Worm (Caenorhabditis elegans): ENCODE measurements around the gene vha-20.

The vha-20 gene

ce11 chrX:14132677-14133076, 31.6 kb downstream of the vha-20 start:
- TF ChIP-seq mxl-1 (tag; optimal IDR thresholded peaks at IDR 0.05), result no peak
- no peak for TF ChIP-seq Y79H2A.3 (GFP tag; conservative IDR thresholded peaks at IDR 0.05)
- TF ChIP-seq lin-35 (GFP tag; optimal IDR thresholded peaks at IDR 0.05), result no peak
- TF ChIP-seq attf-3 (GFP tag; conservative IDR thresholded peaks at IDR 0.05), result no peak
- TF ChIP-seq pha-4 (tag; optimal IDR thresholded peaks at IDR 0.05), result no peak
- TF ChIP-seq mcd-1 (GFP tag; IDR thresholded peaks at IDR 0.05), result no peak

ce11 chrX:14131476-14131875, 32.8 kb downstream of the vha-20 start:
- TF ChIP-seq aptf-2 (GFP tag; conservative IDR thresholded peaks at IDR 0.05) (no peak), B0261.1 (tag; optimal IDR thresholded peaks at IDR 0.05) (no peak), tlf-1 (GFP tag; optimal IDR thresholded peaks at IDR 0.05) (no peak), C06A6.2 (GFP tag; conservative IDR thresholded peaks at IDR 0.05) (no peak), B0336.3 (GFP tag; IDR thresholded peaks at IDR 0.05) (no peak), cebp-1 (GFP tag; IDR thresholded peaks at IDR 0.05) (no peak), cebp-1 (tag; optimal IDR thresholded peaks at IDR 0.05) (no peak), hlh-12 (tag; optimal IDR thresholded peaks at IDR 0.05) (no peak), mel-28 (tag; optimal IDR thresholded peaks at IDR 0.05; ENCODE audit: borderline replicate concordance) (no peak), nhr-179 (tag; optimal IDR thresholded peaks at IDR 0.05) (no peak), ama-1 (optimal IDR thresholded peaks at IDR 0.05) (no peak), ama-1 (GFP tag; optimal IDR thresholded peaks at IDR 0.05) (no peak), B0035.1 (tag; optimal IDR thresholded peaks at IDR 0.05) (no peak), ZK185.1 (tag; optimal IDR thresholded peaks at IDR 0.05; ENCODE audit: poor library complexity, severe bottlenecking) (no peak), mxl-1 (tag; optimal IDR thresholded peaks at IDR 0.05) (no peak), F49E8.2 (tag; optimal IDR thresholded peaks at IDR 0.05; ENCODE audit: insufficient read depth) (no peak), ztf-18 (tag; optimal IDR thresholded peaks at IDR 0.05) (no peak), F52B5.7 (tag; optimal IDR thresholded peaks at IDR 0.05) (no peak), attf-5 (GFP tag; optimal IDR thresholded peaks at IDR 0.05) (no peak), somi-1 (GFP tag; optimal IDR thresholded peaks at IDR 0.05) (no peak)

ce11 chrX:14127291-14127922, 36.9 kb downstream of the vha-20 start, which contains the start of gene F28H6.4:
TSS of gene F28H6.4 (plus strand) at chrX:14127872.
- TF ChIP-seq B0035.1 (tag; optimal IDR thresholded peaks at IDR 0.05), result no peak
- no peak for TF ChIP-seq K12H6.12 (tag; optimal IDR thresholded peaks at IDR 0.05)
- peak; percentile 80; the same call in 1 of the 2 replicates for TF ChIP-seq hmg-1.2 (GFP tag; IDR thresholded peaks at IDR 0.05)
- no peak for TF ChIP-seq B0019.2 (GFP tag; conservative IDR thresholded peaks at IDR 0.05)
- peak; percentile 10 for TF ChIP-seq attf-5 (GFP tag; optimal IDR thresholded peaks at IDR 0.05)
- TF ChIP-seq efl-1 (GFP tag; optimal IDR thresholded peaks at IDR 0.05), result peak; percentile 42
- no peak for TF ChIP-seq T26A5.8 (tag; optimal IDR thresholded peaks at IDR 0.05)
- no peak for TF ChIP-seq hlh-12 (tag; optimal IDR thresholded peaks at IDR 0.05)
- TF ChIP-seq madf-10 (tag; optimal IDR thresholded peaks at IDR 0.05), result peak; percentile 25
- TF ChIP-seq lin-35 (GFP tag; optimal IDR thresholded peaks at IDR 0.05), result no peak
- TF ChIP-seq akir-1 (GFP tag; optimal IDR thresholded peaks at IDR 0.05), result no peak
- peak; percentile 65 for TF ChIP-seq dox-1 (GFP tag; IDR thresholded peaks at IDR 0.05)
- peak; percentile 92 for TF ChIP-seq zfh-2 (GFP tag; conservative IDR thresholded peaks at IDR 0.05)
- peak; percentile 37 for TF ChIP-seq nhr-80 (tag; optimal IDR thresholded peaks at IDR 0.05)
- 0 out of 2 replicates have a peak, but pooled peaks have one; percentile 26 for TF ChIP-seq madf-6 (GFP tag; IDR thresholded peaks at IDR 0.05)

Measured in whole organism, young adult.